Worm (Caenorhabditis elegans) whole organism, L4 larva: ENCODE results near the gene B0393.9.

Source experiments
- R02D3.7 ChIP-seq: fragments of 150-350 bp; sonication (generic microtip); optimal IDR thresholded peaks from 3 replicates; lab custom pipeline; 2014; ENCODE audit warnings: missing biosample characterization, missing genetic modification characterization
- ZK546.5 ChIP-seq, 2 experiments: sonication (generic microtip); optimal IDR thresholded peaks; 2 replicates each; lab custom pipeline; 2017; ENCODE audit warnings: missing biosample characterization in 2 of 2, missing genetic modification characterization in 2 of 2
- ama-1 ChIP-seq: fragments of 150-350 bp; optimal IDR thresholded peaks from 2 replicates; lab custom pipeline; 2014; ENCODE audit warnings: inconsistent platforms, mixed read lengths
- ceh-32 ChIP-seq: sonication (generic microtip); optimal IDR thresholded peaks from 2 replicates; lab custom pipeline; 2016; ENCODE audit warnings: mild to moderate bottlenecking, missing genetic modification characterization, missing compliant biosample characterization; ENCODE audit not compliant: poor library complexity
- ctbp-1 ChIP-seq: fragments of 200-800 bp; sonication (Bioruptor generic); IDR thresholded peaks from 2 replicates; pipeline ENCODE4 v1.3.6; 2022; ENCODE audit warnings: missing genetic modification reagents, missing genetic modification characterization, missing compliant biosample characterization
- fos-1 ChIP-seq: fragments of 150-350 bp; optimal IDR thresholded peaks from 2 replicates; lab custom pipeline; 2014; ENCODE audit warnings: missing biosample characterization, missing genetic modification characterization
- mdl-1 ChIP-seq, 2 experiments: fragments of 150-350 bp in 1 of 2; sonication (generic microtip) in 1 of 2; optimal IDR thresholded peaks; 2 replicates each; lab custom pipeline; 2014 to 2017; ENCODE audit warnings: missing biosample characterization in 2 of 2, missing genetic modification characterization in 2 of 2
- nhr-237 ChIP-seq: sonication (generic microtip); optimal IDR thresholded peaks from 2 replicates; lab custom pipeline; 2017; ENCODE audit warnings: missing biosample characterization, missing genetic modification characterization
- nhr-76 ChIP-seq: fragments of 150-350 bp; optimal IDR thresholded peaks from 2 replicates; lab custom pipeline; 2014; ENCODE audit warnings: missing biosample characterization, missing genetic modification characterization
- php-3 ChIP-seq: fragments of 200-800 bp; sonication (Bioruptor generic); IDR thresholded peaks from 2 replicates; pipeline ENCODE4 v1.3.6; 2022; ENCODE audit warnings: missing genetic modification reagents, missing genetic modification characterization, missing compliant biosample characterization

- TF ChIP-seq ZK546.5 (tag; optimal IDR thresholded peaks at IDR 0.05; lab: Kevin White, UChicago) (no peak), ctbp-1 (GFP tag; lab: Robert Waterston, UW) (no peak), php-3 (GFP tag; lab: Robert Waterston, UW) (no peak), nhr-237 (tag; lab: Kevin White, UChicago) (no peak), R02D3.7 (tag; lab: Kevin White, UChicago) (no peak), fos-1 (no peak), mdl-1 (tag; optimal IDR thresholded peaks at IDR 0.05; lab: Kevin White, UChicago) (no peak), ceh-32 (no peak), nhr-76 (tag; lab: Kevin White, UChicago) (no peak), ama-1 (lab: Kevin White, UChicago) (no peak)
Measured at ce11 chrIII:4739975-4740374, 40.0 kb downstream of the B0393.9 start, which contains the start of gene ras-2.
